Worm (Caenorhabditis elegans): ENCODE data around the gene srw-13.
"Not testable (repeated sequence)": the region's sequence is repeated elsewhere in the genome, so short reads cannot be mapped to it uniquely, and the experiment has no call there.

The srw-13 gene

ce11 chrV:15259904-15260303 is 27.6 kb downstream of the srw-13 start, which contains the start of gene M01B2.8:
M01B2.8 (plus strand) TSS chrV:15260204.
- TF ChIP-seq flt-1 (GFP tag; IDR thresholded peaks at IDR 0.05): no peak
- TF ChIP-seq ceh-36 (tag; optimal IDR thresholded peaks at IDR 0.05): no peak
- no peak for TF ChIP-seq hmg-4 (GFP tag; optimal IDR thresholded peaks at IDR 0.05)
- TF ChIP-seq hnd-1 (tag; optimal IDR thresholded peaks at IDR 0.05): no peak
- TF ChIP-seq tbx-11 (GFP tag; IDR thresholded peaks at IDR 0.05): no peak
- no peak for TF ChIP-seq scrt-1 (GFP tag; IDR thresholded peaks at IDR 0.05)
- no peak for TF ChIP-seq sea-1 (GFP tag; conservative IDR thresholded peaks at IDR 0.05)
- no peak for TF ChIP-seq ceh-13 (GFP tag; optimal IDR thresholded peaks at IDR 0.05)
- TF ChIP-seq tbx-37 (GFP tag; conservative IDR thresholded peaks at IDR 0.05): no peak
- no peak for TF ChIP-seq tra-4 (tag; optimal IDR thresholded peaks at IDR 0.05)
- TF ChIP-seq pes-1 (GFP tag; IDR thresholded peaks at IDR 0.05): no peak
- TF ChIP-seq ets-7 (tag; optimal IDR thresholded peaks at IDR 0.05): no peak
- no peak for TF ChIP-seq B0310.2 (tag; optimal IDR thresholded peaks at IDR 0.05)
- no peak for TF ChIP-seq aly-1 (tag; optimal IDR thresholded peaks at IDR 0.05)
- no peak for TF ChIP-seq F13C5.2 (tag; optimal IDR thresholded peaks at IDR 0.05)
- no peak for TF ChIP-seq ama-1 (optimal IDR thresholded peaks at IDR 0.05)
- TF ChIP-seq hmbx-1 (tag; optimal IDR thresholded peaks at IDR 0.05): no peak

- not testable (repeated sequence) for TF ChIP-seq pes-1 (GFP tag; IDR thresholded peaks at IDR 0.05); ceh-36 (tag; optimal IDR thresholded peaks at IDR 0.05); flt-1 (GFP tag; IDR thresholded peaks at IDR 0.05)
Observed at ce11 chrV:15262336-15262735, 30.0 kb downstream of the srw-13 start, which contains the start of gene M01B2.10. M01B2.10 (minus strand) TSS chrV:15262436.

- TF ChIP-seq sea-1 (GFP tag; conservative IDR thresholded peaks at IDR 0.05) (no peak), ets-7 (tag; optimal IDR thresholded peaks at IDR 0.05) (no peak), hnd-1 (tag; optimal IDR thresholded peaks at IDR 0.05) (no peak), ama-1 (optimal IDR thresholded peaks at IDR 0.05) (no peak), ceh-36 (tag; optimal IDR thresholded peaks at IDR 0.05) (no peak), hmbx-1 (tag; optimal IDR thresholded peaks at IDR 0.05) (no peak), aly-1 (tag; optimal IDR thresholded peaks at IDR 0.05) (no peak), F13C5.2 (tag; optimal IDR thresholded peaks at IDR 0.05) (no peak), pes-1 (GFP tag; IDR thresholded peaks at IDR 0.05) (no peak), B0310.2 (tag; optimal IDR thresholded peaks at IDR 0.05) (no peak), tbx-37 (GFP tag; conservative IDR thresholded peaks at IDR 0.05) (no peak), ceh-13 (GFP tag; optimal IDR thresholded peaks at IDR 0.05) (no peak), flt-1 (GFP tag; IDR thresholded peaks at IDR 0.05) (no peak), tbx-11 (GFP tag; IDR thresholded peaks at IDR 0.05) (no peak), hmg-4 (GFP tag; optimal IDR thresholded peaks at IDR 0.05) (no peak), tra-4 (tag; optimal IDR thresholded peaks at IDR 0.05) (no peak), scrt-1 (GFP tag; IDR thresholded peaks at IDR 0.05) (no peak)
Observed at ce11 chrV:15264131-15264530, 31.8 kb downstream of the srw-13 start, which contains the start of gene M01B2.12. M01B2.12 (minus strand) TSS chrV:15264231.

- no peak for TF ChIP-seq tbx-37 (GFP tag; conservative IDR thresholded peaks at IDR 0.05)
- TF ChIP-seq flt-1 (GFP tag; IDR thresholded peaks at IDR 0.05): no peak
- no peak for TF ChIP-seq hmbx-1 (tag; optimal IDR thresholded peaks at IDR 0.05)
- no peak for TF ChIP-seq sea-1 (GFP tag; conservative IDR thresholded peaks at IDR 0.05)
Observed at ce11 chrV:15265814-15266213, 33.5 kb downstream of the srw-13 start, which contains the start of gene M01B2.13. M01B2.13 (minus strand) TSS chrV:15265914.

- TF ChIP-seq F13C5.2 (tag; optimal IDR thresholded peaks at IDR 0.05) (no peak), tbx-37 (GFP tag; conservative IDR thresholded peaks at IDR 0.05) (no peak), hmg-4 (GFP tag; optimal IDR thresholded peaks at IDR 0.05) (no peak), scrt-1 (GFP tag; IDR thresholded peaks at IDR 0.05) (no peak)
Observed at ce11 chrV:15267405-15267804, 35.1 kb downstream of the srw-13 start, which contains the start of gene T10H4.13. T10H4.13 (minus strand) TSS chrV:15267505.

ce11 chrV:15268302-15268701 is 36.0 kb downstream of the srw-13 start, which contains the start of gene srw-22:
srw-22 (plus strand) TSS chrV:15268602.
- TF ChIP-seq F13C5.2 (tag; optimal IDR thresholded peaks at IDR 0.05) (no peak), aly-1 (tag; optimal IDR thresholded peaks at IDR 0.05) (no peak), tra-4 (tag; optimal IDR thresholded peaks at IDR 0.05) (no peak), ceh-36 (tag; optimal IDR thresholded peaks at IDR 0.05) (no peak)

- TF ChIP-seq pes-1 (GFP tag; IDR thresholded peaks at IDR 0.05) (no peak), flt-1 (GFP tag; IDR thresholded peaks at IDR 0.05) (no peak), sea-1 (GFP tag; conservative IDR thresholded peaks at IDR 0.05) (no peak), ceh-36 (tag; optimal IDR thresholded peaks at IDR 0.05) (no peak), ceh-13 (GFP tag; optimal IDR thresholded peaks at IDR 0.05) (no peak), hmbx-1 (tag; optimal IDR thresholded peaks at IDR 0.05) (no peak), tra-4 (tag; optimal IDR thresholded peaks at IDR 0.05) (no peak), tbx-37 (GFP tag; conservative IDR thresholded peaks at IDR 0.05) (no peak), hnd-1 (tag; optimal IDR thresholded peaks at IDR 0.05) (no peak)
Observed at ce11 chrV:15272263-15272662, 40.0 kb downstream of the srw-13 start, which contains the start of gene T10H4.4. T10H4.4 (minus strand) TSS chrV:15272363.

ce11 chrV:15274757-15275156 is 42.5 kb downstream of the srw-13 start, which contains the start of gene srw-16:
srw-16 (minus strand) TSS chrV:15274857.
- no peak for TF ChIP-seq tra-4 (tag; optimal IDR thresholded peaks at IDR 0.05)
- no peak for TF ChIP-seq ceh-36 (tag; optimal IDR thresholded peaks at IDR 0.05)
- no peak for TF ChIP-seq F13C5.2 (tag; optimal IDR thresholded peaks at IDR 0.05)
- TF ChIP-seq tbx-37 (GFP tag; conservative IDR thresholded peaks at IDR 0.05): no peak
- no peak for TF ChIP-seq pes-1 (GFP tag; IDR thresholded peaks at IDR 0.05)
- no peak for TF ChIP-seq hnd-1 (tag; optimal IDR thresholded peaks at IDR 0.05)
- TF ChIP-seq hmbx-1 (tag; optimal IDR thresholded peaks at IDR 0.05): no peak
- TF ChIP-seq ets-7 (tag; optimal IDR thresholded peaks at IDR 0.05): no peak
- no peak for TF ChIP-seq ceh-13 (GFP tag; optimal IDR thresholded peaks at IDR 0.05)
- TF ChIP-seq flt-1 (GFP tag; IDR thresholded peaks at IDR 0.05): no peak
